Worm (Caenorhabditis elegans) whole organism, L4/young adult: Measurements from ENCODE around the gene ztf-8.

Source experiments
- W03F9.2 ChIP-seq: fragments of 150-350 bp; optimal IDR thresholded peaks from 2 replicates; lab custom pipeline; 2014; ENCODE audit warnings: missing biosample characterization, missing genetic modification characterization
- dao-5 ChIP-seq: sonication (generic microtip); optimal IDR thresholded peaks from 2 replicates; lab custom pipeline; 2016; ENCODE audit warnings: missing genotype, missing genetic modification characterization, moderate library complexity, missing compliant biosample characterization
- him-1 ChIP-seq: sonication (generic microtip); optimal IDR thresholded peaks from 2 replicates; lab custom pipeline; 2016; ENCODE audit warnings: missing genotype, missing genetic modification reagents, missing genetic modification characterization, missing compliant biosample characterization

DNA sequence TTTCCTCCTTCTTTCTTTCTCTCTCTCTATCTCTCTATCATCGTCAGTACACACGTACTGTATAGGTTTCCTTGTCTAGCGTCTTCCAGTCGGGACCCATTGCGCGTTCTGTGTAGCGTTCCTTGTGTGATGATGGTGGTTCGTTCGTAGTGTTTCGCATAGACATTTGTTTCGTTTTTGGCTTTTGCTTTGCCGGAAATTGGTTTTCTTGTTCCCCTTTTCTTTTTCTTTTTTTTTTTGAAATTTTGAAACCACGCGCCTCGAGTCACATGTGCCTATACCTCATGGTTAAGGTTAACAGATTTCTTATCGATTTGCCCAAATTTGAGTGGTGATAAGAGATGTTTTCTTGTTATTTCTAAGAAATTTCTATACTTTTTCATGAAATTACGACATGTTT, 45.3 kb upstream of the ztf-8 start:
- TF ChIP-seq him-1 (tag; lab: Kevin White, UChicago) (no peak), W03F9.2 (tag; lab: Kevin White, UChicago) (no peak), dao-5 (tag; lab: Kevin White, UChicago) (no peak)
